Fruit fly (Drosophila melanogaster) whole organism, embryonic: ENCODE data around the gene AlaRS-m.
A peak's percentile ranks its signal among the peaks of the same experiment; 100 is the strongest.

Experiments used
- Bgb ChIP-seq: fragments of 200-800 bp; sonication (Bioruptor generic); IDR thresholded peaks from 2 replicates; pipeline ENCODE4 v1.3.6; 2022; ENCODE audit warnings: missing biosample characterization, missing genetic modification characterization; ENCODE audit not compliant: partially characterized antibody
- CG10654 ChIP-seq: fragments of 200-800 bp; sonication (Bioruptor generic); optimal IDR thresholded peaks from 2 replicates; lab custom pipeline; 2016; ENCODE audit warnings: missing biosample characterization, missing genetic modification characterization
- CG11247 ChIP-seq: fragments of 200-800 bp; sonication (Bioruptor generic); IDR thresholded peaks from 2 replicates; pipeline ENCODE4 v1.3.6; 2022; ENCODE audit warnings: missing biosample characterization, missing genetic modification characterization
- CG11398 ChIP-seq: fragments of 200-800 bp; sonication (Bioruptor generic); optimal IDR thresholded peaks from 2 replicates; lab custom pipeline; 2016; ENCODE audit warnings: missing biosample characterization, missing genetic modification characterization
- CG11504 ChIP-seq: fragments of 200-800 bp; sonication (Bioruptor generic); optimal IDR thresholded peaks from 3 replicates; lab custom pipeline; 2019; ENCODE audit warnings: missing biosample characterization, mild to moderate bottlenecking, missing genetic modification characterization, moderate library complexity
- CG11560 ChIP-seq: fragments of 200-800 bp; sonication (Bioruptor generic); IDR thresholded peaks from 3 replicates; pipeline ENCODE4 v1.3.6; 2022; ENCODE audit warnings: missing biosample characterization, missing genetic modification characterization
- CG16813 ChIP-seq: fragments of 200-800 bp; sonication (Bioruptor generic); IDR thresholded peaks from 3 replicates; pipeline ENCODE4 v1.3.6; 2022; ENCODE audit warnings: missing biosample characterization, missing genetic modification characterization; ENCODE audit not compliant: partially characterized antibody
- CG17568 ChIP-seq: fragments of 200-800 bp; sonication (Bioruptor generic); optimal IDR thresholded peaks from 2 replicates; lab custom pipeline; 2018; ENCODE audit warnings: missing biosample characterization, mild to moderate bottlenecking, missing genetic modification characterization, moderate library complexity
- CG2116 ChIP-seq: fragments of 200-800 bp; sonication (Bioruptor generic); optimal IDR thresholded peaks from 3 replicates; lab custom pipeline; 2018; ENCODE audit warnings: missing biosample characterization, mild to moderate bottlenecking, missing genetic modification characterization
- CG3065 ChIP-seq: fragments of 200-800 bp; sonication (Bioruptor generic); optimal IDR thresholded peaks from 2 replicates; lab custom pipeline; 2016; ENCODE audit warnings: missing biosample characterization, missing genetic modification characterization
- CG32772 ChIP-seq: fragments of 200-800 bp; sonication (Bioruptor generic); IDR thresholded peaks from 2 replicates; pipeline ENCODE4 v1.3.6; 2022; ENCODE audit warnings: missing biosample characterization, missing genetic modification characterization
- CG34422 ChIP-seq: fragments of 200-800 bp; sonication (Bioruptor generic); IDR thresholded peaks from 3 replicates; pipeline ENCODE4 v1.3.6; 2022; ENCODE audit warnings: missing biosample characterization, missing genetic modification characterization
- CG4404 ChIP-seq: fragments of 200-800 bp; sonication (Bioruptor generic); IDR thresholded peaks from 2 replicates; pipeline ENCODE4 v1.3.6; 2022; ENCODE audit warnings: missing biosample characterization, missing genetic modification characterization
- CG7271 ChIP-seq: fragments of 200-800 bp; sonication (Bioruptor generic); optimal IDR thresholded peaks from 2 replicates; lab custom pipeline; 2018; ENCODE audit warnings: missing biosample characterization, mild to moderate bottlenecking, missing genetic modification characterization, moderate library complexity
- CG9797 ChIP-seq: fragments of 200-800 bp; sonication (Bioruptor generic); optimal IDR thresholded peaks from 3 replicates; lab custom pipeline; 2018; ENCODE audit warnings: missing biosample characterization, mild to moderate bottlenecking, missing genetic modification characterization
- Camta ChIP-seq: fragments of 200-800 bp; sonication (Bioruptor generic); optimal IDR thresholded peaks from 2 replicates; lab custom pipeline; 2016; ENCODE audit warnings: missing biosample characterization, missing genetic modification characterization
- Ets97D ChIP-seq: fragments of 200-800 bp; sonication (Bioruptor generic); optimal IDR thresholded peaks from 3 replicates; lab custom pipeline; 2016; ENCODE audit warnings: missing biosample characterization, missing genetic modification characterization
- HLH4C ChIP-seq: fragments of 200-800 bp; sonication (Bioruptor generic); IDR thresholded peaks from 3 replicates; pipeline ENCODE4 v1.3.6; 2022; ENCODE audit warnings: missing biosample characterization, missing genetic modification characterization; ENCODE audit not compliant: partially characterized antibody
- Hr78 ChIP-seq, 2 experiments: fragments of 200-800 bp in 1 of 2; fragments of >200 bp in 1 of 2; sonication (Bioruptor generic) in 1 of 2; optimal IDR thresholded peaks; 2 replicates each; lab custom pipeline; 2017 to 2019; ENCODE audit warnings: missing biosample characterization in 2 of 2, missing genetic modification characterization in 2 of 2, mild to moderate bottlenecking in 1 of 2, moderate library complexity in 1 of 2
- Kr ChIP-seq: fragments of 200-800 bp; sonication (Bioruptor generic); optimal IDR thresholded peaks from 2 replicates; lab custom pipeline; 2017; ENCODE audit warnings: missing biosample characterization, mild to moderate bottlenecking, missing genetic modification characterization
- Lhr ChIP-seq: fragments of 200-800 bp; sonication (Bioruptor generic); optimal IDR thresholded peaks from 3 replicates; lab custom pipeline; 2017; ENCODE audit warnings: mild to moderate bottlenecking, missing biosample characterization, missing genetic modification reagents, missing genetic modification characterization
- MESR4 ChIP-seq: fragments of 200-800 bp; sonication (Bioruptor generic); optimal IDR thresholded peaks from 2 replicates; lab custom pipeline; 2018; ENCODE audit warnings: missing biosample characterization, mild to moderate bottlenecking, missing genetic modification characterization, moderate library complexity
- MTF-1 ChIP-seq: fragments of 200-800 bp; sonication (Bioruptor generic); optimal IDR thresholded peaks from 2 replicates; lab custom pipeline; 2018; ENCODE audit warnings: missing biosample characterization, mild to moderate bottlenecking, missing genetic modification characterization, borderline replicate concordance
- Max ChIP-seq: fragments of 200-800 bp; sonication (Bioruptor generic); optimal IDR thresholded peaks from 2 replicates; lab custom pipeline; 2016; ENCODE audit warnings: missing biosample characterization, mild to moderate bottlenecking, missing genetic modification characterization
- Neu2 ChIP-seq: fragments of 200-800 bp; sonication (Bioruptor generic); optimal IDR thresholded peaks from 3 replicates; lab custom pipeline; 2016; ENCODE audit warnings: missing biosample characterization, missing genetic modification characterization, borderline replicate concordance
- Scr ChIP-seq: fragments of 200-800 bp; sonication (Bioruptor generic); IDR thresholded peaks from 2 replicates; pipeline ENCODE4 v1.3.6; 2022; ENCODE audit warnings: missing biosample characterization, missing genetic modification characterization; ENCODE audit not compliant: partially characterized antibody
- Six4 ChIP-seq: fragments of 200-800 bp; sonication (Bioruptor generic); optimal IDR thresholded peaks from 2 replicates; lab custom pipeline; 2016; ENCODE audit warnings: missing biosample characterization, missing genetic modification characterization
- Sry-δ ChIP-seq: fragments of 200-800 bp; sonication (Bioruptor generic); optimal IDR thresholded peaks from 2 replicates; lab custom pipeline; 2016; ENCODE audit warnings: missing biosample characterization, missing genetic modification characterization
- Stat92E ChIP-seq, 3 experiments: fragments of >200 bp in 2 of 3; fragments of 200-800 bp in 1 of 3; sonication (Bioruptor generic) in 1 of 3; optimal IDR thresholded peaks; 2 replicates each; lab custom pipeline; 2017 to 2019; ENCODE audit warnings: missing biosample characterization in 3 of 3, missing genetic modification characterization in 3 of 3, mild to moderate bottlenecking in 1 of 3, moderate library complexity in 1 of 3
- Taf1 ChIP-seq: fragments of 200-800 bp; sonication (Bioruptor generic); IDR thresholded peaks from 2 replicates; pipeline ENCODE4 v1.3.6; 2022; ENCODE audit warnings: missing biosample characterization, missing genetic modification characterization
- aop ChIP-seq: fragments of 200-800 bp; sonication (Bioruptor generic); IDR thresholded peaks from 2 replicates; pipeline ENCODE4 v1.3.6; 2022; ENCODE audit warnings: missing biosample characterization, missing genetic modification characterization
- ara ChIP-seq: fragments of 200-800 bp; sonication (Bioruptor generic); IDR thresholded peaks from 2 replicates; pipeline ENCODE4 v1.3.6; 2022; ENCODE audit warnings: missing biosample characterization, missing genetic modification characterization
- chinmo ChIP-seq: fragments of 200-800 bp; sonication (Bioruptor generic); IDR thresholded peaks from 4 replicates; pipeline ENCODE4 v1.3.6; 2022; ENCODE audit warnings: missing biosample characterization, missing genetic modification characterization; ENCODE audit not compliant: partially characterized antibody
- crp ChIP-seq, 2 experiments: fragments of 200-800 bp; sonication (Bioruptor generic); optimal IDR thresholded peaks; 2 replicates in 1 of 2; 3 replicates in 1 of 2; lab custom pipeline; 2017; ENCODE audit warnings: missing biosample characterization in 2 of 2, missing genetic modification characterization in 2 of 2, mild to moderate bottlenecking in 1 of 2, moderate library complexity in 1 of 2
- emc ChIP-seq: fragments of 200-800 bp; sonication (Bioruptor generic); optimal IDR thresholded peaks from 2 replicates; lab custom pipeline; 2016; ENCODE audit warnings: missing biosample characterization, missing genetic modification characterization
- en ChIP-seq: fragments of 200-800 bp; sonication (Bioruptor generic); optimal IDR thresholded peaks from 2 replicates; lab custom pipeline; 2016; ENCODE audit warnings: missing biosample characterization, missing genetic modification characterization
- ftz-f1 ChIP-seq: fragments of 200-800 bp; sonication (Bioruptor generic); optimal IDR thresholded peaks from 2 replicates; lab custom pipeline; 2016; ENCODE audit warnings: missing biosample characterization, missing genetic modification characterization
- grn ChIP-seq: fragments of 200-800 bp; sonication (Bioruptor generic); optimal IDR thresholded peaks from 3 replicates; lab custom pipeline; 2017; ENCODE audit warnings: missing biosample characterization, missing genetic modification characterization
- inv ChIP-seq: fragments of 200-800 bp; sonication (Bioruptor generic); IDR thresholded peaks from 2 replicates; pipeline ENCODE4 v1.3.6; 2022; ENCODE audit warnings: missing biosample characterization, missing genetic modification characterization; ENCODE audit not compliant: partially characterized antibody
- mld ChIP-seq: fragments of 200-800 bp; sonication (Bioruptor generic); IDR thresholded peaks from 3 replicates; pipeline ENCODE4 v1.3.6; 2022; ENCODE audit warnings: missing biosample characterization, missing genetic modification characterization; ENCODE audit not compliant: partially characterized antibody
- nerfin-2 ChIP-seq: fragments of 200-800 bp; sonication (Bioruptor generic); IDR thresholded peaks from 2 replicates; pipeline ENCODE4 v1.3.6; 2022; ENCODE audit warnings: missing biosample characterization, missing genetic modification characterization; ENCODE audit not compliant: partially characterized antibody
- nmo ChIP-seq: fragments of 200-800 bp; sonication (Bioruptor generic); optimal IDR thresholded peaks from 2 replicates; lab custom pipeline; 2018; ENCODE audit warnings: missing biosample characterization, mild to moderate bottlenecking, missing genetic modification characterization, moderate library complexity
- peb ChIP-seq: fragments of 200-800 bp; sonication (Bioruptor generic); IDR thresholded peaks from 2 replicates; pipeline ENCODE4 v1.3.6; 2022; ENCODE audit warnings: missing biosample characterization, missing genetic modification characterization
- phol ChIP-seq: fragments of 200-800 bp; sonication (Bioruptor generic); optimal IDR thresholded peaks from 3 replicates; lab custom pipeline; 2018; ENCODE audit warnings: missing biosample characterization, mild to moderate bottlenecking, missing genetic modification characterization, moderate library complexity
- slp2 ChIP-seq: fragments of 200-800 bp; sonication (Bioruptor generic); optimal IDR thresholded peaks from 2 replicates; lab custom pipeline; 2016; ENCODE audit warnings: missing biosample characterization, missing genetic modification characterization
- sqz ChIP-seq: fragments of 200-800 bp; sonication (Bioruptor generic); optimal IDR thresholded peaks from 3 replicates; lab custom pipeline; 2018; ENCODE audit warnings: missing biosample characterization, mild to moderate bottlenecking, missing genetic modification characterization
- sr ChIP-seq: fragments of 200-800 bp; sonication (Bioruptor generic); IDR thresholded peaks from 3 replicates; pipeline ENCODE4 v1.3.6; 2022; ENCODE audit warnings: missing biosample characterization, missing genetic modification characterization

AlaRS-m gene

dm6 chr3L:5133704-5134430 is 12.0 kb upstream of the AlaRS-m start, which contains the start of gene Yod1 (continued):
- TF ChIP-seq CG11560 (tag; lab: Robert Waterston, UW) (peak; percentile 96), ara (GFP tag; lab: Robert Waterston, UW) (no peak), Stat92E (GFP tag; optimal IDR thresholded peaks at IDR 0.05; lab: Kevin White, UChicago) (peak in 1 of 3 experiments; percentile 12), CG11504 (tag; lab: Kevin White, UChicago) (peak; percentile 4), Hr78 (GFP tag; optimal IDR thresholded peaks at IDR 0.05; lab: Kevin White, UChicago) (peak in 1 of 2 experiments; percentile 65), en (GFP tag; lab: Kevin White, UChicago) (no peak), Ets97D (GFP tag; lab: Kevin White, UChicago) (peak; percentile 36), aop (GFP tag; lab: Robert Waterston, UW) (no peak), CG32772 (GFP tag; lab: Robert Waterston, UW) (peak; percentile 13; the same call in 1 of the 2 replicates), CG34422 (GFP tag; lab: Robert Waterston, UW) (no peak), Taf1 (GFP tag; lab: Robert Waterston, UW) (no peak), peb (no peak), CG10654 (no peak), crp (GFP tag; optimal IDR thresholded peaks at IDR 0.05; lab: Kevin White, UChicago) (peak in 1 of 2 experiments; percentile 11), MTF-1 (GFP tag; lab: Kevin White, UChicago) (no peak), nmo (GFP tag; lab: Kevin White, UChicago) (peak; percentile 28), CG2116 (peak; percentile 93), Neu2 (GFP tag; lab: Kevin White, UChicago) (no peak), Scr (GFP tag; lab: Robert Waterston, UW) (peak; percentile 67), sr (GFP tag; lab: Robert Waterston, UW) (no peak), CG17568 (GFP tag; lab: Kevin White, UChicago) (no peak), CG16813 (GFP tag; lab: Robert Waterston, UW) (peak; percentile 64), Bgb (GFP tag; lab: Robert Waterston, UW) (peak; percentile 76; the same call in 1 of the 2 replicates), ftz-f1 (no peak), emc (GFP tag; lab: Kevin White, UChicago) (no peak), Camta (GFP tag; lab: Kevin White, UChicago) (no peak), Sry-δ (GFP tag; lab: Kevin White, UChicago) (peak; percentile 47), mld (peak; percentile 50; the same call in 2 of the 3 replicates), CG4404 (no peak), MESR4 (peak; percentile 76), CG3065 (GFP tag; lab: Kevin White, UChicago) (no peak), Max (no peak), CG9797 (GFP tag; lab: Kevin White, UChicago) (peak; percentile 30), inv (GFP tag; lab: Robert Waterston, UW) (peak; percentile 35), Six4 (no peak), chinmo (GFP tag; lab: Robert Waterston, UW) (0 out of 4 replicates have a peak, but pooled peaks have one; percentile 59), HLH4C (GFP tag; lab: Robert Waterston, UW) (peak; percentile 91), grn (GFP tag; lab: Kevin White, UChicago) (no peak), sqz (GFP tag; lab: Kevin White, UChicago) (peak; percentile 69), slp2 (GFP tag; lab: Kevin White, UChicago) (no peak), CG11398 (GFP tag; lab: Kevin White, UChicago) (no peak), CG7271 (tag; lab: Kevin White, UChicago) (no peak), phol (tag; lab: Kevin White, UChicago) (peak; percentile 28), CG11247 (GFP tag; lab: Robert Waterston, UW) (no peak), nerfin-2 (GFP tag; lab: Robert Waterston, UW) (peak; percentile 69; the same call in 1 of the 2 replicates), Lhr (peak; percentile 51), Kr (GFP tag; lab: Kevin White, UChicago) (no peak)
